Worm (Caenorhabditis elegans) whole organism, young adult: ENCODE measurements around the gene abhd-5.2.

ENCODE experiments used
- B0019.2 ChIP-seq: fragments of 200-800 bp; sonication (Bioruptor generic); conservative IDR thresholded peaks from 2 replicates; pipeline ENCODE4 v1.3.6; 2022; ENCODE audit warnings: missing genetic modification reagents, missing genetic modification characterization, missing compliant biosample characterization
- F33H1.4 ChIP-seq: fragments of 200-800 bp; sonication (Bioruptor generic); IDR thresholded peaks from 2 replicates; pipeline ENCODE4 v1.3.6; 2022; ENCODE audit warnings: missing genetic modification reagents, missing genetic modification characterization, missing compliant biosample characterization
- aptf-3 ChIP-seq: fragments of 200-800 bp; sonication (Bioruptor generic); IDR thresholded peaks from 2 replicates; pipeline ENCODE4 v1.3.6; 2022; ENCODE audit warnings: missing genetic modification characterization, missing compliant biosample characterization
- pha-4 ChIP-seq: fragments of 150-350 bp; sonication (generic microtip); optimal IDR thresholded peaks from 2 replicates; lab custom pipeline; 2014; ENCODE audit warnings: missing biosample characterization, missing genetic modification reagents, missing genetic modification characterization
- sea-2 ChIP-seq: fragments of 200-800 bp; sonication (Bioruptor generic); IDR thresholded peaks from 2 replicates; pipeline ENCODE4 v1.3.6; 2022; ENCODE audit warnings: missing genetic modification characterization, missing compliant biosample characterization

DNA sequence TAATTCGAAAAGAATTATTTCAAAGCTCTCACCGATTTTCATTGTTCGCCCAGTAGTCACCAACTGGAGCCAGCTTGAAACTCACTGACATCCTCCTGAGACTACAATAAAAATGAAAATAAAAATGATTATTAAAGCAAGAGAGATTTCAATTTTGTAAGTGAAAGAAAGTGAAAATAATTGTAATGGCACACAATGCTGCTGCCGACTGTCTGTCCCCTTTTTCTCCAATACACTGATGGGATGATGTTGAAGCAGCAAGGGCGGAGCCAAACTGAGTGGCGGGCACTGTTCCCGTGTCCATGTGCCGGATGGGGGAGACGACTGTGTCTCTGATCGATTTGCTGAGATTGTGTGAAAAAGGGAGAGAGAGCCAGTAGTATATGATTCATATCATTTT is 10.2 kb upstream of the abhd-5.2 start, which contains the start of gene C37H5.14:
- no peak for TF ChIP-seq sea-2
- TF ChIP-seq pha-4 = no peak
- TF ChIP-seq aptf-3 (GFP tag; lab: Robert Waterston, UW) = no peak
- no peak for TF ChIP-seq B0019.2 (GFP tag; lab: Robert Waterston, UW)
- no peak for TF ChIP-seq F33H1.4
